Worm (Caenorhabditis elegans) whole organism, L2 larva: ENCODE results near the gene F47D12.7.

Experiments used
- C34F6.9 ChIP-seq: fragments of 150-350 bp; optimal IDR thresholded peaks from 2 replicates; lab custom pipeline; 2014; ENCODE audit warnings: missing biosample characterization, missing genetic modification characterization
- F13H6.1 ChIP-seq: sonication (generic microtip); optimal IDR thresholded peaks from 2 replicates; lab custom pipeline; 2016; ENCODE audit warnings: missing genetic modification characterization, missing compliant biosample characterization
- R02D3.7 ChIP-seq: fragments of 150-350 bp; optimal IDR thresholded peaks from 2 replicates; lab custom pipeline; 2014; ENCODE audit warnings: missing biosample characterization, missing genetic modification characterization
- Y55F3AM.14 ChIP-seq: fragments of 200-800 bp; sonication (Bioruptor generic); optimal IDR thresholded peaks from 2 replicates; lab custom pipeline; 2018; ENCODE audit warnings: mild to moderate bottlenecking, missing genetic modification characterization, missing compliant biosample characterization
- ZK546.5 ChIP-seq: sonication (generic microtip); optimal IDR thresholded peaks from 2 replicates; lab custom pipeline; 2017; ENCODE audit warnings: missing biosample characterization, missing genetic modification characterization
- alr-1 ChIP-seq: fragments of 150-350 bp; optimal IDR thresholded peaks from 2 replicates; lab custom pipeline; 2014; ENCODE audit warnings: missing biosample characterization, missing genetic modification characterization
- aly-2 ChIP-seq: fragments of 150-350 bp; optimal IDR thresholded peaks from 2 replicates; lab custom pipeline; 2014; ENCODE audit warnings: missing biosample characterization, missing genetic modification characterization
- ama-1 ChIP-seq: fragments of 150-350 bp; optimal IDR thresholded peaks from 2 replicates; lab custom pipeline; 2018; ENCODE audit warnings: inconsistent platforms
- blmp-1 ChIP-seq: sonication (generic microtip); optimal IDR thresholded peaks from 2 replicates; lab custom pipeline; 2017; ENCODE audit warnings: missing genetic modification characterization, mild to moderate bottlenecking, missing compliant biosample characterization, antibody characterized with exemption, moderate library complexity; ENCODE audit not compliant: insufficient read depth
- ceh-16 ChIP-seq: fragments of 150-350 bp; optimal IDR thresholded peaks from 2 replicates; lab custom pipeline; 2014; ENCODE audit warnings: missing biosample characterization, missing genetic modification characterization
- ceh-82 ChIP-seq: fragments of 150-350 bp; optimal IDR thresholded peaks from 2 replicates; lab custom pipeline; 2014; ENCODE audit warnings: missing biosample characterization, missing genetic modification characterization
- crh-2 ChIP-seq: sonication (generic microtip); optimal IDR thresholded peaks from 2 replicates; lab custom pipeline; 2017; ENCODE audit warnings: missing biosample characterization, missing genetic modification characterization
- dmd-4 ChIP-seq: sonication (generic microtip); optimal IDR thresholded peaks from 2 replicates; lab custom pipeline; 2017; ENCODE audit warnings: missing biosample characterization, missing genetic modification characterization
- egl-27 ChIP-seq: sonication (generic microtip); optimal IDR thresholded peaks from 3 replicates; lab custom pipeline; 2017; ENCODE audit warnings: missing biosample characterization, missing genetic modification reagents, missing genetic modification characterization
- elt-1 ChIP-seq: fragments of 150-350 bp; optimal IDR thresholded peaks from 2 replicates; lab custom pipeline; 2014; ENCODE audit warnings: missing biosample characterization, missing genetic modification characterization
- elt-3 ChIP-seq: sonication (generic microtip); optimal IDR thresholded peaks from 2 replicates; lab custom pipeline; 2017; ENCODE audit warnings: missing biosample characterization, missing genetic modification characterization
- fos-1 ChIP-seq: fragments of 150-350 bp; optimal IDR thresholded peaks from 2 replicates; lab custom pipeline; 2014; ENCODE audit warnings: missing biosample characterization, missing genetic modification characterization
- gmeb-1 ChIP-seq: fragments of 150-350 bp; optimal IDR thresholded peaks from 2 replicates; lab custom pipeline; 2014; ENCODE audit warnings: missing biosample characterization, missing genetic modification characterization
- lin-11 ChIP-seq: fragments of 150-350 bp; sonication (generic microtip); optimal IDR thresholded peaks from 2 replicates; lab custom pipeline; 2014; ENCODE audit warnings: missing biosample characterization, missing genetic modification characterization, inconsistent platforms, mixed read lengths
- lin-13 ChIP-seq: fragments of 150-350 bp; optimal IDR thresholded peaks from 2 replicates; lab custom pipeline; 2014; ENCODE audit warnings: missing biosample characterization, missing genetic modification reagents, missing genetic modification characterization
- lin-39 ChIP-seq: fragments of 150-350 bp; optimal IDR thresholded peaks from 2 replicates; lab custom pipeline; 2014; ENCODE audit warnings: missing biosample characterization, missing genetic modification reagents, missing genetic modification characterization
- lsy-2 ChIP-seq, 2 experiments: fragments of 150-350 bp in 1 of 2; sonication (generic microtip) in 1 of 2; optimal IDR thresholded peaks; 2 replicates each; lab custom pipeline; 2014 to 2017; ENCODE audit warnings: missing biosample characterization in 2 of 2, missing genetic modification characterization in 2 of 2
- mab-5 ChIP-seq: fragments of 150-350 bp; optimal IDR thresholded peaks from 2 replicates; lab custom pipeline; 2014; ENCODE audit warnings: missing biosample characterization, missing genetic modification characterization
- mbf-1 ChIP-seq: sonication (generic microtip); optimal IDR thresholded peaks from 2 replicates; lab custom pipeline; 2017; ENCODE audit warnings: missing biosample characterization, missing genetic modification characterization
- mdl-1 ChIP-seq, 2 experiments: fragments of 150-350 bp in 1 of 2; sonication (generic microtip) in 1 of 2; optimal IDR thresholded peaks; 2 replicates each; lab custom pipeline; 2017; ENCODE audit warnings: missing biosample characterization in 2 of 2, missing genetic modification characterization in 2 of 2
- nhr-10 ChIP-seq: sonication (generic microtip); optimal IDR thresholded peaks from 2 replicates; lab custom pipeline; 2017; ENCODE audit warnings: missing biosample characterization, missing genetic modification characterization
- nhr-11 ChIP-seq: fragments of 150-350 bp; optimal IDR thresholded peaks from 2 replicates; lab custom pipeline; 2014; ENCODE audit warnings: missing biosample characterization, missing genetic modification characterization
- nhr-12 ChIP-seq: fragments of 150-350 bp; optimal IDR thresholded peaks from 2 replicates; lab custom pipeline; 2014; ENCODE audit warnings: missing biosample characterization, missing genetic modification characterization
- nhr-129 ChIP-seq: fragments of 150-350 bp; optimal IDR thresholded peaks from 2 replicates; lab custom pipeline; 2014; ENCODE audit warnings: missing biosample characterization, missing genetic modification characterization
- nhr-21 ChIP-seq: fragments of 150-350 bp; optimal IDR thresholded peaks from 2 replicates; lab custom pipeline; 2014; ENCODE audit warnings: missing biosample characterization, missing genetic modification characterization
- nhr-23 ChIP-seq: fragments of 150-350 bp; optimal IDR thresholded peaks from 2 replicates; lab custom pipeline; 2014; ENCODE audit warnings: missing biosample characterization, missing genetic modification reagents, missing genetic modification characterization
- nhr-237 ChIP-seq: fragments of 150-350 bp; optimal IDR thresholded peaks from 2 replicates; lab custom pipeline; 2014; ENCODE audit warnings: missing biosample characterization, missing genetic modification characterization
- nhr-25 ChIP-seq: fragments of 150-350 bp; sonication (generic microtip); optimal IDR thresholded peaks from 3 replicates; lab custom pipeline; 2014; ENCODE audit warnings: missing biosample characterization, missing genetic modification characterization
- nhr-6 ChIP-seq: fragments of 150-350 bp; optimal IDR thresholded peaks from 2 replicates; lab custom pipeline; 2014; ENCODE audit warnings: missing biosample characterization, missing genetic modification characterization
- nhr-77 ChIP-seq: fragments of 150-350 bp; optimal IDR thresholded peaks from 2 replicates; lab custom pipeline; 2014; ENCODE audit warnings: missing biosample characterization, missing genetic modification characterization
- peb-1 ChIP-seq: fragments of 150-350 bp; optimal IDR thresholded peaks from 2 replicates; lab custom pipeline; 2014; ENCODE audit warnings: missing biosample characterization, missing genetic modification characterization
- sem-4 ChIP-seq: fragments of 150-350 bp; optimal IDR thresholded peaks from 2 replicates; lab custom pipeline; 2014; ENCODE audit warnings: missing biosample characterization, missing genetic modification reagents, missing genetic modification characterization
- skn-1 ChIP-seq: sonication (generic microtip); optimal IDR thresholded peaks from 2 replicates; lab custom pipeline; 2017; ENCODE audit warnings: missing biosample characterization, missing genetic modification characterization
- sma-3 ChIP-seq: sonication (generic microtip); optimal IDR thresholded peaks from 2 replicates; lab custom pipeline; 2016; ENCODE audit warnings: missing genetic modification reagents, missing genetic modification characterization, missing compliant biosample characterization
- sma-9 ChIP-seq, 2 experiments: fragments of 150-350 bp in 1 of 2; sonication (generic microtip) in 1 of 2; optimal IDR thresholded peaks; 2 replicates each; lab custom pipeline; 2014 to 2016; ENCODE audit warnings: missing genetic modification characterization in 2 of 2, mild to moderate bottlenecking in 1 of 2, missing biosample characterization in 1 of 2, missing compliant biosample characterization in 1 of 2, missing genetic modification reagents in 1 of 2, moderate library complexity in 1 of 2
- snpc-4 ChIP-seq: fragments of 150-350 bp; optimal IDR thresholded peaks from 2 replicates; lab custom pipeline; 2014; ENCODE audit warnings: missing biosample characterization, missing genetic modification characterization
- unc-39 ChIP-seq: fragments of 150-350 bp; optimal IDR thresholded peaks from 2 replicates; lab custom pipeline; 2014; ENCODE audit warnings: missing biosample characterization, missing genetic modification characterization
- unc-55 ChIP-seq: fragments of 150-350 bp; sonication (generic microtip); optimal IDR thresholded peaks from 3 replicates; lab custom pipeline; 2014; ENCODE audit warnings: missing biosample characterization, missing genetic modification reagents, missing genetic modification characterization
- unc-62 ChIP-seq: fragments of 150-350 bp; optimal IDR thresholded peaks from 2 replicates; lab custom pipeline; 2014; ENCODE audit warnings: missing biosample characterization, missing genetic modification reagents, missing genetic modification characterization
- zag-1 ChIP-seq: fragments of 150-350 bp; optimal IDR thresholded peaks from 2 replicates; lab custom pipeline; 2014; ENCODE audit warnings: missing biosample characterization, missing genetic modification characterization
- ztf-1 ChIP-seq: fragments of 200-800 bp; sonication (Bioruptor generic); conservative IDR thresholded peaks from 2 replicates; pipeline ENCODE4 v1.3.6; 2022; ENCODE audit warnings: missing genetic modification characterization, missing compliant biosample characterization
- ztf-11 ChIP-seq: sonication (generic microtip); optimal IDR thresholded peaks from 2 replicates; lab custom pipeline; 2017; ENCODE audit warnings: missing biosample characterization, missing genetic modification characterization
- ztf-4 ChIP-seq: fragments of 150-350 bp; optimal IDR thresholded peaks from 2 replicates; lab custom pipeline; 2014; ENCODE audit warnings: missing biosample characterization, missing genetic modification characterization

Gene F47D12.7

DNA sequence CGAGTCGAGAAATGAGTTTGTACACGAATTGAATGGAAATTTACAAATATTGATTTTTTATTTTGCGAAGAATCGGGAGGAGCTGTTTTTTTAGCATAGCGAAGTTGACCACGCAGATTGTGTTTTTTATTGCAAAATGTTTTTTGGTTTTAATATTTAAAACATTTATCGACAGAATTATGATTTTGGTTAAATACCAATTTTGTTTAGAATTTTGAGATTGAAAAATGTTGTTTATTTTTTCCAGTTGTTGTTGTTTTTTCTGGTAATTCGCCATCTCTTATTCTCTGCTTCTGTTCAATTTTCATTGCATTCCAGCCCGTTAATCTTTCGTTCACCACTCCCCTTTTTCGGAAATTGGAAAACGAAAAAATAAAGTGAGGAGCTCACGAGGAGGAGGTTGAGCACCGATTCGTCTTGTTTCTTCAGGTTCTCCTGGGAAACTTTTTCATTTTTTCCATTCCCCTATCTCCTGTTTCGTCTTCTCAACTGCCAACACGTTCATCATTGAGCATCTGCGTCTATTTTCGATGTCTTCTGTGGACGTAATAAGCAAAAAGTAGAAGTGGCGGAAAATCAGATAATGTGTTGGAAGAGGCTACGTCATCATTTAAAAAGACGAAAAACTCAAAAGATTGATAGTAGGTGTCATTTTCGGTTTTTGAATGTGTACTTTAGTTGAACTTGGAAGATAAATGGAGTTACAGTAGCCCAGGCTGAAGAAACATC, at the start of gene F47D12.7:
Gene F47D12.7, minus strand, starts transcription at position 51 of the 729 bp plus-strand sequence.
- TF ChIP-seq sma-3 (no peak), sma-9 (GFP tag; optimal IDR thresholded peaks at IDR 0.05; lab: Kevin White, UChicago) (no peak), sma-9 (tag; optimal IDR thresholded peaks at IDR 0.05; lab: Kevin White, UChicago) (no peak), lin-11 (tag; lab: Kevin White, UChicago) (no peak), elt-1 (no peak), nhr-6 (no peak), nhr-237 (tag; lab: Kevin White, UChicago) (no peak), nhr-10 (tag; lab: Kevin White, UChicago) (no peak), F13H6.1 (tag; lab: Kevin White, UChicago) (no peak), crh-2 (tag; lab: Kevin White, UChicago) (no peak)

DNA sequence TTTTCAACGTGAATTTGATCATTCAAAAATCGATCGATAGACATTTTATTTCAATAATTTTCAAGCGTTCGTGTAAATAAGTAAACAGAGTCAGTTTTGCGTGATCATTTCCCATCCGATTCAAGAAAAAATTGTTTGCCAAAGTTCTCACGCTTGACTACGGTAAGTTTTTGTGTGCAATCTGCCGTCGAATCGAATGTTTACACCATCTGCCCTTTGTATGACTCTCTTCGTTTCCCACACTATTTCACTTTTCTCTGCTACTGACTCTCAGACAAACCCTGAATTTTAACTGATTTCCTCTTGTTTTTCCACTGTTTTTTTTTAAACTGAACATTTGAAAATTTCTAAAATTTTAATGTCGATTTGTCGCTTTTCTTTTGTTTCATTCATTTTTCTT, 48.9 kb upstream of the F47D12.7 start:
- TF ChIP-seq elt-3 (tag; lab: Kevin White, UChicago) = no peak
- TF ChIP-seq unc-62 (GFP tag; lab: Kevin White, UChicago) = no peak
- peak; percentile 93 for TF ChIP-seq nhr-129 (tag; lab: Kevin White, UChicago)
- no peak for TF ChIP-seq nhr-12 (tag; lab: Kevin White, UChicago)
- peak; percentile 3 for TF ChIP-seq lin-11 (tag; lab: Kevin White, UChicago)
- TF ChIP-seq nhr-21 (tag; lab: Kevin White, UChicago) = peak; percentile 66
- no peak for TF ChIP-seq peb-1 (tag; lab: Kevin White, UChicago)
- peak; percentile 75 for TF ChIP-seq gmeb-1 (tag; lab: Kevin White, UChicago)
- peak in 1 of 2 experiments; percentile 2 for TF ChIP-seq mdl-1 (tag; optimal IDR thresholded peaks at IDR 0.05; lab: Kevin White, UChicago)
- peak; percentile 53 for TF ChIP-seq mab-5 (tag; lab: Kevin White, UChicago)
- TF ChIP-seq unc-39 (tag; lab: Kevin White, UChicago) = no peak
- TF ChIP-seq nhr-25 = peak; percentile 83
- no peak for TF ChIP-seq lin-39
- TF ChIP-seq fos-1 (tag; lab: Kevin White, UChicago) = peak; percentile 81
- TF ChIP-seq zag-1 (tag; lab: Kevin White, UChicago) = peak; percentile 45
- TF ChIP-seq alr-1 (tag; lab: Kevin White, UChicago) = no peak
- no peak for TF ChIP-seq ztf-11
- peak; percentile 72 for TF ChIP-seq sma-9 (GFP tag; optimal IDR thresholded peaks at IDR 0.05; lab: Kevin White, UChicago)
- TF ChIP-seq sma-9 (tag; optimal IDR thresholded peaks at IDR 0.05; lab: Kevin White, UChicago) = no peak
- TF ChIP-seq nhr-77 = no peak
- TF ChIP-seq sma-3 = peak; percentile 74
- peak; percentile 34 for TF ChIP-seq blmp-1
- TF ChIP-seq nhr-11 (tag; lab: Kevin White, UChicago) = no peak
- peak; percentile 84 for TF ChIP-seq lin-13 (GFP tag; lab: Kevin White, UChicago)
- peak; percentile 94 for TF ChIP-seq C34F6.9 (tag; lab: Kevin White, UChicago)
- TF ChIP-seq dmd-4 (tag; lab: Kevin White, UChicago) = no peak
- peak; percentile 22 for TF ChIP-seq R02D3.7 (tag; lab: Kevin White, UChicago)
- peak; percentile 91 for TF ChIP-seq nhr-6
- TF ChIP-seq mbf-1 (tag; lab: Kevin White, UChicago) = no peak
- TF ChIP-seq F13H6.1 (tag; lab: Kevin White, UChicago) = peak; percentile 87
- TF ChIP-seq unc-55 = peak; percentile 95
- no peak for TF ChIP-seq ZK546.5
- peak; percentile 90 for TF ChIP-seq crh-2 (tag; lab: Kevin White, UChicago)
- peak; percentile 29 for TF ChIP-seq Y55F3AM.14 (GFP tag; lab: Kevin White, UChicago)
- no peak for TF ChIP-seq nhr-23 (tag; lab: Kevin White, UChicago)
- TF ChIP-seq ztf-1 (GFP tag; lab: Robert Waterston, UW) = no peak
- TF ChIP-seq nhr-10 (tag; lab: Kevin White, UChicago) = peak; percentile 53
- TF ChIP-seq elt-1 = no peak
- peak; percentile 96 to 98 for TF ChIP-seq lsy-2 (tag; optimal IDR thresholded peaks at IDR 0.05; lab: Kevin White, UChicago)
- TF ChIP-seq ama-1 (lab: Kevin White, UChicago) = peak; percentile 53
- TF ChIP-seq egl-27 (tag; lab: Kevin White, UChicago) = peak; percentile 65
- no peak for TF ChIP-seq skn-1 (tag; lab: Kevin White, UChicago)
- no peak for TF ChIP-seq nhr-237 (tag; lab: Kevin White, UChicago)
- no peak for TF ChIP-seq ceh-16 (tag; lab: Kevin White, UChicago)
- no peak for TF ChIP-seq ceh-82 (tag; lab: Kevin White, UChicago)
- TF ChIP-seq aly-2 = no peak
- TF ChIP-seq ztf-4 = peak; percentile 73
- TF ChIP-seq snpc-4 (tag; lab: Kevin White, UChicago) = peak; percentile 45
- TF ChIP-seq sem-4 = peak; percentile 85
